Fruit fly (Drosophila melanogaster) whole organism: ENCODE results near the gene LysX.

Source experiments
- CG8478 ChIP-seq: fragments of >200 bp; optimal IDR thresholded peaks from 2 replicates; lab custom pipeline; 2018; ENCODE audit warnings: inconsistent platforms
- Dll ChIP-seq: fragments of >200 bp; optimal IDR thresholded peaks from 2 replicates; lab custom pipeline; 2017
- EcR ChIP-seq, 2 experiments: fragments of >200 bp; optimal IDR thresholded peaks; 2 replicates each; lab custom pipeline; 2017; ENCODE audit warnings: missing biosample characterization in 2 of 2, missing genetic modification characterization in 2 of 2, missing genetic modification reagents in 2 of 2
- pan ChIP-seq: fragments of >200 bp; optimal IDR thresholded peaks from 2 replicates; lab custom pipeline; 2017
- psq ChIP-seq: fragments of >200 bp; optimal IDR thresholded peaks from 2 replicates; lab custom pipeline; 2017
- usp ChIP-seq: fragments of >200 bp; optimal IDR thresholded peaks from 2 replicates; lab custom pipeline; 2017; ENCODE audit warnings: missing biosample characterization, missing genetic modification characterization, mixed read lengths

LysX gene

DNA sequence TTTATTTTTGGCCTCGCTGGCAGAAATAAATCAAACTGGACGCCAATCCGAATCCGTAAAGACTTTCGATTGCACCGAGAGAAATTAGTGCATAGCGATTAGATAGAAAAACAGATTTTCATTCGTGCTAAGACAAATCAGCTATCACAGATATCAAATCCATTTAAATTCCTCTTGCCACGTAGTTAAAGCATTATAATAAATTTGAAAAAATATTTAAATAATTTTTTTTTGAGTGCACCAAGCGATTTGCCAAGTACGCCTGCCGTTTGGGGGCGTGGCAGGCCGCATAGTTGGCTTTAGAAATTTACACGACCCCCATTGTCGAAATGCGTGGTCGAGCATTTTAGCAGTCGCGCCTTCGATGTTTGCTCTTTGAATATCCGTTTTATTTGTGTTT lies 43.4 kb downstream of the LysX start:
- TF ChIP-seq psq (lab: Kevin White, UChicago) (no peak), EcR (GFP tag; optimal IDR thresholded peaks at IDR 0.05; lab: Kevin White, UChicago) (no peak), pan (lab: Kevin White, UChicago) (no peak), usp (no peak), Dll (no peak), CG8478 (lab: Kevin White, UChicago) (no peak)

DNA sequence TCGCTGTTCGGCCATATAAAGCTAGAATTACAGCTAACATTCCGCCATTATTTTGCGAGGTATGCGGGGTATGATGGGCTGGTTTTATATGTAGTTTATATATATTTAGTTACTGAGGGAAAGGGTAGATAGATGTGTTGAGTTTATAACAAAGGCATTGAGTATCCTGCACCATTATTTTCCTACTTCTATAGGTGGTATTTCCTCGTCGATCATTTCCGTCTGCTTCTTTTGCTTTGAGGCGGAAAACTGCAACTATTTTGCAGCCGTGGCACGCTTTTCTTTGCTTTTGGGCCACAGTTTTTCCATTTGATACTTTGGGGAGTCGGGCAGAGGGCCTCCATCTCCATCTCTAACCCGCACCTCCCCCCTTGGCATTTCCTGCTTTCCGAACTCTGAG lies 45.9 kb downstream of the LysX start:
- TF ChIP-seq pan (lab: Kevin White, UChicago) (no peak), psq (lab: Kevin White, UChicago) (no peak), Dll (no peak)

DNA sequence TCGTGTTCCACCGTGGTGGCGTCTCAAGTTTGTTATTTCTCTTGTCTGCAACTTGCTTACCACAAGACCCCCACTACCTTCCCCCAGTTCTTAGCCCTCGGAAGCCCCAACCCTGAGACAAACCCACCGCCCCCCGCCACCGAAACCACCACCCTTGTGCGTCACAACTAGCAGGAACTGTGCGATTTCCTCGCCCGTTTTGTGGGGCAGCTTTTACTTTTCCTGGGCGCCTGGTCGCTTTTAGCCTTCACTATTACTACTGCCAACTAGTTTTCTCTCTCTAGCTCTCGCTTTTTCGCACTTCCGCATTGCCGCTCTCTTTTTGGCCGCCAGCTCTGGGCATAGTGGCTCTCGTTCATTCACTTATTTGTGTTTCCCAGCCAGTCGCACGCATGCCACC lies 48.6 kb downstream of the LysX start:
- no peak for TF ChIP-seq usp
